Comparison of ENCODE assay signal across 2 fruit fly cellular contexts in the genomic region with DNA sequence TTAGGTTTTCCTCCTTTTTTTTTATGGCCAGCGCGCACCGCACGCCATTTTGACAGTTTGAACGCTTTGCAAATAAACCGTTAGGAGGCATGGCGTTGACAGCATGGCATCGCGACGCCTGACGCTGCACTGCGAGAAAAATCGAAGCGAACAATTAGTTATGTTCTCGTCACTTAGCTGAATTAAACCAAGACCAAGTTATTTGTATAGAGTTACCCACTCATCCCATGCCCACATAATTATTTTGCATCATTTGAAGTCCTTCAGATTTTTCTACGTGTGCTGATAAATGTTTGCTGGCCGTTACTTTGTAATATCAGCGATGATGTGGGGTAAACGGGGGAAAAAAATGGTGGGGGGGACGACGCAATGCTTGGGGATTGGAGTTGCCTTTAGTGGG.
TF ChIP-seq lines count a peak whose summit lies in the region.

No protein-coding gene starts in this region.

TF ChIP-seq in whole organism, embryonic, 481 proteins besides CTCF, POLR2A, EP300 and RAD21 (continued from another document and continues in another):
- peak; percentile 34; the same call in 1 of the 2 replicates for TF ChIP-seq CG6689 (GFP tag; IDR thresholded peaks at IDR 0.05; lab: Robert Waterston, UW)
- TF ChIP-seq tin (GFP tag; optimal IDR thresholded peaks at IDR 0.05; lab: Kevin White, UChicago): peak; percentile 14
- TF ChIP-seq Fer1 (GFP tag; optimal IDR thresholded peaks at IDR 0.05; lab: Kevin White, UChicago): peak; percentile 8
- no peak for TF ChIP-seq CG14014 (GFP tag; IDR thresholded peaks at IDR 0.05; lab: Robert Waterston, UW)
- TF ChIP-seq CG32532 (GFP tag; IDR thresholded peaks at IDR 0.05; lab: Robert Waterston, UW): 0 out of 2 replicates have a peak, but pooled peaks have one; percentile 10
- TF ChIP-seq vvl (GFP tag; IDR thresholded peaks at IDR 0.05; lab: Robert Waterston, UW): no peak
- peak; percentile 8 for TF ChIP-seq Meics (GFP tag; optimal IDR thresholded peaks at IDR 0.05; lab: Kevin White, UChicago)
- TF ChIP-seq CG1529 (GFP tag; optimal IDR thresholded peaks at IDR 0.05; lab: Kevin White, UChicago): no peak
- peak; percentile 46 for TF ChIP-seq slbo (GFP tag; IDR thresholded peaks at IDR 0.05; lab: Robert Waterston, UW)
- TF ChIP-seq CG16779 (GFP tag; IDR thresholded peaks at IDR 0.05; lab: Robert Waterston, UW): no peak
- TF ChIP-seq CG32772 (GFP tag; IDR thresholded peaks at IDR 0.05; lab: Robert Waterston, UW): no peak
- peak; percentile 37 for TF ChIP-seq sisA (GFP tag; IDR thresholded peaks at IDR 0.05; lab: Robert Waterston, UW)
- TF ChIP-seq CG34422 (GFP tag; IDR thresholded peaks at IDR 0.05; lab: Robert Waterston, UW): 0 out of 3 replicates have a peak, but pooled peaks have one; percentile 31
- no peak for TF ChIP-seq CG11247 (GFP tag; IDR thresholded peaks at IDR 0.05; lab: Robert Waterston, UW)
- TF ChIP-seq Hr51 (GFP tag; optimal IDR thresholded peaks at IDR 0.05; lab: Kevin White, UChicago): no peak
- TF ChIP-seq Vsx1 (GFP tag; optimal IDR thresholded peaks at IDR 0.05; lab: Kevin White, UChicago): no peak
- no peak for TF ChIP-seq CG8290 (GFP tag; optimal IDR thresholded peaks at IDR 0.05; lab: Kevin White, UChicago)
- peak in 1 of 2 experiments; percentile 51 for TF ChIP-seq CG8290 (tag; optimal IDR thresholded peaks at IDR 0.05; lab: Kevin White, UChicago)
- no peak for TF ChIP-seq pho (GFP tag; optimal IDR thresholded peaks at IDR 0.05; lab: Kevin White, UChicago)
- TF ChIP-seq nom (GFP tag; optimal IDR thresholded peaks at IDR 0.05; lab: Kevin White, UChicago): no peak
- no peak for TF ChIP-seq Chrac-16 (GFP tag; optimal IDR thresholded peaks at IDR 0.05; lab: Kevin White, UChicago)
- no peak for TF ChIP-seq Nf-YB (GFP tag; optimal IDR thresholded peaks at IDR 0.05; lab: Kevin White, UChicago)
- TF ChIP-seq CG7839 (tag; optimal IDR thresholded peaks at IDR 0.05; lab: Kevin White, UChicago): peak; percentile 18
- TF ChIP-seq eyg (GFP tag; optimal IDR thresholded peaks at IDR 0.05; lab: Kevin White, UChicago): no peak
- TF ChIP-seq CG17568 (GFP tag; optimal IDR thresholded peaks at IDR 0.05; lab: Kevin White, UChicago): no peak
- TF ChIP-seq sima (GFP tag; optimal IDR thresholded peaks at IDR 0.05; lab: Kevin White, UChicago): no peak
- TF ChIP-seq Dref (GFP tag; IDR thresholded peaks at IDR 0.05; lab: Robert Waterston, UW): no peak
- TF ChIP-seq prd (optimal IDR thresholded peaks at IDR 0.05; lab: Kevin White, UChicago): no peak
- 0 out of 3 replicates have a peak, but pooled peaks have one; percentile 21 for TF ChIP-seq prd (GFP tag; IDR thresholded peaks at IDR 0.05; lab: Robert Waterston, UW)
- TF ChIP-seq h (optimal IDR thresholded peaks at IDR 0.05; lab: Kevin White, UChicago): no peak
- TF ChIP-seq gcm2 (GFP tag; optimal IDR thresholded peaks at IDR 0.05; lab: Kevin White, UChicago): no peak
- no peak for TF ChIP-seq Dek (tag; optimal IDR thresholded peaks at IDR 0.05; lab: Kevin White, UChicago)
- no peak for TF ChIP-seq CG1233 (GFP tag; optimal IDR thresholded peaks at IDR 0.05; lab: Kevin White, UChicago)
- peak; percentile 17 for TF ChIP-seq gem (tag; optimal IDR thresholded peaks at IDR 0.05; lab: Kevin White, UChicago)
- TF ChIP-seq CG2120 (GFP tag; optimal IDR thresholded peaks at IDR 0.05; lab: Kevin White, UChicago): peak; percentile 44
- TF ChIP-seq CG1603 (tag; optimal IDR thresholded peaks at IDR 0.05; lab: Kevin White, UChicago): peak; percentile 17
- no peak for TF ChIP-seq CG8765 (GFP tag; IDR thresholded peaks at IDR 0.05; lab: Robert Waterston, UW)
- no peak for TF ChIP-seq CG5180 (GFP tag; optimal IDR thresholded peaks at IDR 0.05; lab: Kevin White, UChicago)
- TF ChIP-seq tgo (GFP tag; IDR thresholded peaks at IDR 0.05; lab: Robert Waterston, UW): no peak
- TF ChIP-seq tup (GFP tag; optimal IDR thresholded peaks at IDR 0.05; lab: Kevin White, UChicago): no peak
- no peak for TF ChIP-seq Mad (GFP tag; optimal IDR thresholded peaks at IDR 0.05; lab: Kevin White, UChicago)
- TF ChIP-seq mam (GFP tag; optimal IDR thresholded peaks at IDR 0.05; lab: Kevin White, UChicago): peak; percentile 30
- no peak for TF ChIP-seq CG34224 (GFP tag; IDR thresholded peaks at IDR 0.05; lab: Robert Waterston, UW; ENCODE audit: partially characterized antibody)
- TF ChIP-seq CG12155 (GFP tag; optimal IDR thresholded peaks at IDR 0.05; lab: Kevin White, UChicago): no peak
- TF ChIP-seq CG1647 (GFP tag; optimal IDR thresholded peaks at IDR 0.05; lab: Kevin White, UChicago): no peak
- TF ChIP-seq Nf-YA (GFP tag; IDR thresholded peaks at IDR 0.05; lab: Robert Waterston, UW): no peak
- TF ChIP-seq en (GFP tag; optimal IDR thresholded peaks at IDR 0.05; lab: Kevin White, UChicago): no peak
- 0 out of 2 replicates have a peak, but pooled peaks have one; percentile 21 for TF ChIP-seq Ptx1 (GFP tag; IDR thresholded peaks at IDR 0.05; lab: Robert Waterston, UW)
- TF ChIP-seq Atf3 (GFP tag; optimal IDR thresholded peaks at IDR 0.05; lab: Kevin White, UChicago): no peak
- TF ChIP-seq crc (GFP tag; optimal IDR thresholded peaks at IDR 0.05; lab: Kevin White, UChicago): no peak
- no peak for TF ChIP-seq CG10274 (GFP tag; optimal IDR thresholded peaks at IDR 0.05; lab: Kevin White, UChicago)
- TF ChIP-seq lab (GFP tag; optimal IDR thresholded peaks at IDR 0.05; lab: Kevin White, UChicago): peak; percentile 56
- no peak for TF ChIP-seq CG14860 (GFP tag; IDR thresholded peaks at IDR 0.05; lab: Robert Waterston, UW; ENCODE audit: partially characterized antibody)
- TF ChIP-seq disco-r (GFP tag; optimal IDR thresholded peaks at IDR 0.05; lab: Kevin White, UChicago): no peak
- no peak for TF ChIP-seq D19A (tag; optimal IDR thresholded peaks at IDR 0.05; lab: Kevin White, UChicago)
- TF ChIP-seq repo (GFP tag; optimal IDR thresholded peaks at IDR 0.05; lab: Kevin White, UChicago): no peak
- no peak for TF ChIP-seq CG32767 (GFP tag; IDR thresholded peaks at IDR 0.05; lab: Robert Waterston, UW)
- TF ChIP-seq jumu (GFP tag; optimal IDR thresholded peaks at IDR 0.05; lab: Kevin White, UChicago): no peak
- no peak; the same call in 1 of the 2 replicates for TF ChIP-seq CG10366 (GFP tag; IDR thresholded peaks at IDR 0.05; lab: Robert Waterston, UW)
- no peak for TF ChIP-seq CG4820 (GFP tag; optimal IDR thresholded peaks at IDR 0.05; lab: Kevin White, UChicago)
- no peak for TF ChIP-seq CG7786 (GFP tag; optimal IDR thresholded peaks at IDR 0.05; lab: Kevin White, UChicago)
- no peak for TF ChIP-seq CG8478 (optimal IDR thresholded peaks at IDR 0.05; lab: Kevin White, UChicago)
- no peak for TF ChIP-seq ssp (GFP tag; IDR thresholded peaks at IDR 0.05; lab: Robert Waterston, UW)
- TF ChIP-seq Hmr (GFP tag; optimal IDR thresholded peaks at IDR 0.05; lab: Kevin White, UChicago): peak; percentile 35
- no peak for TF ChIP-seq CG16863 (GFP tag; optimal IDR thresholded peaks at IDR 0.05; lab: Kevin White, UChicago)

TF ChIP-seq in whole organism, prepupa, 60 proteins besides CTCF, POLR2A, EP300 and RAD21 (continued from another document):
- TF ChIP-seq lz (GFP tag; optimal IDR thresholded peaks at IDR 0.05; lab: Kevin White, UChicago) (no peak), CG8632 (GFP tag; optimal IDR thresholded peaks at IDR 0.05; lab: Kevin White, UChicago) (no peak), achi (GFP tag; optimal IDR thresholded peaks at IDR 0.05; lab: Kevin White, UChicago) (no peak), Eip93F (GFP tag; optimal IDR thresholded peaks at IDR 0.05; lab: Kevin White, UChicago) (no peak), CG16779 (tag; optimal IDR thresholded peaks at IDR 0.05; lab: Kevin White, UChicago) (no peak), fd85E (GFP tag; optimal IDR thresholded peaks at IDR 0.05; lab: Kevin White, UChicago) (no peak), vri (GFP tag; optimal IDR thresholded peaks at IDR 0.05; lab: Kevin White, UChicago) (no peak), cyc (GFP tag; optimal IDR thresholded peaks at IDR 0.05; lab: Kevin White, UChicago) (no peak), Met (GFP tag; optimal IDR thresholded peaks at IDR 0.05; lab: Kevin White, UChicago) (no peak), CG8119 (GFP tag; IDR thresholded peaks at IDR 0.05; lab: Robert Waterston, UW) (no peak), CG1621 (tag; optimal IDR thresholded peaks at IDR 0.05; lab: Kevin White, UChicago) (no peak), CG7368 (GFP tag; optimal IDR thresholded peaks at IDR 0.05; lab: Kevin White, UChicago) (no peak), Gug (GFP tag; IDR thresholded peaks at IDR 0.05; lab: Robert Waterston, UW) (peak; percentile 40; the same call in 1 of the 2 replicates), acj6 (GFP tag; optimal IDR thresholded peaks at IDR 0.05; lab: Kevin White, UChicago) (no peak), Sox102F (GFP tag; optimal IDR thresholded peaks at IDR 0.05; lab: Kevin White, UChicago) (no peak), Sox14 (GFP tag; optimal IDR thresholded peaks at IDR 0.05; lab: Kevin White, UChicago) (no peak), CG6792 (GFP tag; optimal IDR thresholded peaks at IDR 0.05; lab: Kevin White, UChicago) (no peak), eg (GFP tag; IDR thresholded peaks at IDR 0.05; lab: Robert Waterston, UW) (peak; percentile 58; the same call in 2 of the 3 replicates), Hr39 (GFP tag; optimal IDR thresholded peaks at IDR 0.05; lab: Kevin White, UChicago) (peak; percentile 4), dac (GFP tag; optimal IDR thresholded peaks at IDR 0.05; lab: Kevin White, UChicago) (no peak), esn (GFP tag; optimal IDR thresholded peaks at IDR 0.05; lab: Kevin White, UChicago) (no peak), OdsH (GFP tag; optimal IDR thresholded peaks at IDR 0.05; lab: Kevin White, UChicago) (peak; percentile 33), CG4318 (GFP tag; optimal IDR thresholded peaks at IDR 0.05; lab: Kevin White, UChicago) (no peak), CG6854 (GFP tag; optimal IDR thresholded peaks at IDR 0.05; lab: Kevin White, UChicago) (no peak), CG11762 (GFP tag; optimal IDR thresholded peaks at IDR 0.05; lab: Kevin White, UChicago; ENCODE audit: insufficient read depth) (no peak), Ets21C (GFP tag; optimal IDR thresholded peaks at IDR 0.05; lab: Kevin White, UChicago) (no peak), CG3032 (tag; optimal IDR thresholded peaks at IDR 0.05; lab: Kevin White, UChicago) (no peak), dsx (GFP tag; optimal IDR thresholded peaks at IDR 0.05; lab: Kevin White, UChicago; ENCODE audit: poor library complexity, severe bottlenecking) (peak; percentile 7), ss (GFP tag; optimal IDR thresholded peaks at IDR 0.05; lab: Kevin White, UChicago) (no peak), Sox15 (GFP tag; optimal IDR thresholded peaks at IDR 0.05; lab: Kevin White, UChicago) (no peak), CG34406 (GFP tag; optimal IDR thresholded peaks at IDR 0.05; lab: Kevin White, UChicago) (no peak), fd59A (GFP tag; optimal IDR thresholded peaks at IDR 0.05; lab: Kevin White, UChicago) (no peak), CG10669 (GFP tag; optimal IDR thresholded peaks at IDR 0.05; lab: Kevin White, UChicago) (no peak), Eip75B (GFP tag; optimal IDR thresholded peaks at IDR 0.05; lab: Kevin White, UChicago) (no peak), Eip78C (GFP tag; lab: Kevin White, UChicago) (peak; percentile 65), Hr4 (GFP tag; optimal IDR thresholded peaks at IDR 0.05; lab: Kevin White, UChicago) (peak; percentile 44), CG10631 (GFP tag; optimal IDR thresholded peaks at IDR 0.05; lab: Kevin White, UChicago) (no peak)
